Fruit fly (Drosophila melanogaster) whole organism, embryonic: ENCODE data around the gene heix.

Source experiments
- Atf6 ChIP-seq: fragments of 200-800 bp; sonication (Bioruptor generic); IDR thresholded peaks from 2 replicates; pipeline ENCODE4 v1.3.6; 2022; ENCODE audit warnings: missing biosample characterization, missing genetic modification characterization
- CG11398 ChIP-seq: fragments of 200-800 bp; sonication (Bioruptor generic); optimal IDR thresholded peaks from 2 replicates; lab custom pipeline; 2016; ENCODE audit warnings: missing biosample characterization, missing genetic modification characterization
- CG13894 ChIP-seq: fragments of 200-800 bp; sonication (Bioruptor generic); optimal IDR thresholded peaks from 3 replicates; lab custom pipeline; 2018; ENCODE audit warnings: missing biosample characterization, mild to moderate bottlenecking, missing genetic modification characterization, moderate library complexity
- CG14710 ChIP-seq: fragments of 200-800 bp; sonication (Bioruptor generic); optimal IDR thresholded peaks from 3 replicates; lab custom pipeline; 2019; ENCODE audit warnings: missing biosample characterization, mild to moderate bottlenecking, missing genetic modification characterization, moderate library complexity
- CG16815 ChIP-seq: fragments of 200-800 bp; sonication (Bioruptor generic); optimal IDR thresholded peaks from 3 replicates; lab custom pipeline; 2017; ENCODE audit warnings: missing biosample characterization, mild to moderate bottlenecking, missing genetic modification characterization
- CG18011 ChIP-seq: fragments of 200-800 bp; sonication (Bioruptor generic); optimal IDR thresholded peaks from 2 replicates; lab custom pipeline; 2017; ENCODE audit warnings: missing biosample characterization, missing genetic modification characterization, mild to moderate bottlenecking, moderate library complexity, missing genotype
- CG2120 ChIP-seq: fragments of 200-800 bp; sonication (Bioruptor generic); optimal IDR thresholded peaks from 3 replicates; lab custom pipeline; 2016; ENCODE audit warnings: missing biosample characterization, missing genetic modification characterization
- CG2875 ChIP-seq: fragments of 200-800 bp; sonication (Bioruptor generic); optimal IDR thresholded peaks from 2 replicates; lab custom pipeline; 2017; ENCODE audit warnings: missing biosample characterization, mild to moderate bottlenecking, missing genetic modification characterization, missing genetic modification reagents
- CG30431 ChIP-seq: fragments of 200-800 bp; sonication (Bioruptor generic); optimal IDR thresholded peaks from 2 replicates; lab custom pipeline; 2017; ENCODE audit warnings: missing biosample characterization, missing genetic modification characterization
- CG33557 ChIP-seq: fragments of 200-800 bp; sonication (Bioruptor generic); optimal IDR thresholded peaks from 2 replicates; lab custom pipeline; 2019; ENCODE audit warnings: missing biosample characterization, mild to moderate bottlenecking, missing genetic modification characterization, moderate library complexity
- CG3407 ChIP-seq: fragments of 200-800 bp; sonication (Bioruptor generic); optimal IDR thresholded peaks from 2 replicates; lab custom pipeline; 2018; ENCODE audit warnings: missing biosample characterization, mild to moderate bottlenecking, missing genetic modification characterization
- CG3995 ChIP-seq: fragments of 200-800 bp; sonication (Bioruptor generic); optimal IDR thresholded peaks from 3 replicates; lab custom pipeline; 2016; ENCODE audit warnings: missing biosample characterization, missing genetic modification characterization
- CG43689 ChIP-seq: fragments of 200-800 bp; sonication (Bioruptor generic); IDR thresholded peaks from 2 replicates; pipeline ENCODE4 v1.3.6; 2022; ENCODE audit warnings: missing biosample characterization, missing genetic modification characterization
- CG4424 ChIP-seq: fragments of 200-800 bp; sonication (Bioruptor generic); optimal IDR thresholded peaks from 3 replicates; lab custom pipeline; 2016; ENCODE audit warnings: missing biosample characterization, missing genetic modification characterization
- CG4707 ChIP-seq: fragments of 200-800 bp; sonication (Bioruptor generic); optimal IDR thresholded peaks from 2 replicates; lab custom pipeline; 2018; ENCODE audit warnings: missing biosample characterization, mild to moderate bottlenecking, missing genetic modification characterization, moderate library complexity
- CG5953 ChIP-seq: fragments of 200-800 bp; sonication (Bioruptor generic); IDR thresholded peaks from 2 replicates; pipeline ENCODE4 v1.3.6; 2022; ENCODE audit warnings: missing biosample characterization, missing genetic modification characterization
- CG6175 ChIP-seq: fragments of 200-800 bp; sonication (Bioruptor generic); IDR thresholded peaks from 3 replicates; pipeline ENCODE4 v1.3.6; 2022; ENCODE audit warnings: missing biosample characterization, missing genetic modification characterization
- CG6683 ChIP-seq: fragments of 200-800 bp; sonication (Bioruptor generic); optimal IDR thresholded peaks from 2 replicates; lab custom pipeline; 2017; ENCODE audit warnings: missing biosample characterization, mild to moderate bottlenecking, missing genetic modification characterization, missing genetic modification reagents
- CG7745 ChIP-seq: fragments of 200-800 bp; sonication (Bioruptor generic); optimal IDR thresholded peaks from 2 replicates; lab custom pipeline; 2018; ENCODE audit warnings: missing biosample characterization, mild to moderate bottlenecking, missing genetic modification characterization, moderate library complexity
- CG8281 ChIP-seq: fragments of 200-800 bp; sonication (Bioruptor generic); optimal IDR thresholded peaks from 2 replicates; lab custom pipeline; 2018; ENCODE audit warnings: missing biosample characterization, mild to moderate bottlenecking, missing genetic modification characterization, moderate library complexity
- CG9797 ChIP-seq: fragments of 200-800 bp; sonication (Bioruptor generic); optimal IDR thresholded peaks from 3 replicates; lab custom pipeline; 2018; ENCODE audit warnings: missing biosample characterization, mild to moderate bottlenecking, missing genetic modification characterization
- CG9876 ChIP-seq: fragments of 200-800 bp; sonication (Bioruptor generic); optimal IDR thresholded peaks from 2 replicates; lab custom pipeline; 2016; ENCODE audit warnings: missing biosample characterization, missing genetic modification characterization
- Camta ChIP-seq: fragments of 200-800 bp; sonication (Bioruptor generic); optimal IDR thresholded peaks from 2 replicates; lab custom pipeline; 2016; ENCODE audit warnings: missing biosample characterization, missing genetic modification characterization
- GATAe ChIP-seq: fragments of 200-800 bp; sonication (Bioruptor generic); conservative IDR thresholded peaks from 2 replicates; pipeline ENCODE4 v1.3.6; 2022; ENCODE audit warnings: missing biosample characterization, missing genetic modification characterization
- HmgZ ChIP-seq: fragments of 200-800 bp; sonication (Bioruptor generic); optimal IDR thresholded peaks from 2 replicates; lab custom pipeline; 2018; ENCODE audit warnings: missing biosample characterization, mild to moderate bottlenecking, missing genetic modification characterization
- Hmx ChIP-seq: fragments of 200-800 bp; sonication (Bioruptor generic); optimal IDR thresholded peaks from 2 replicates; lab custom pipeline; 2016; ENCODE audit warnings: missing biosample characterization, missing genetic modification characterization
- Hr51 ChIP-seq, 2 experiments: fragments of 200-800 bp; sonication (Bioruptor generic); optimal IDR thresholded peaks; 2 replicates in 1 of 2; 3 replicates in 1 of 2; lab custom pipeline; 2016 to 2018; ENCODE audit warnings: missing biosample characterization in 2 of 2, missing genetic modification characterization in 2 of 2, mild to moderate bottlenecking in 1 of 2, moderate library complexity in 1 of 2
- Lpt ChIP-seq: fragments of >200 bp; optimal IDR thresholded peaks from 2 replicates; lab custom pipeline; 2018; ENCODE audit warnings: missing biosample characterization, missing genetic modification characterization
- MTF-1 ChIP-seq: fragments of 200-800 bp; sonication (Bioruptor generic); optimal IDR thresholded peaks from 2 replicates; lab custom pipeline; 2018; ENCODE audit warnings: missing biosample characterization, mild to moderate bottlenecking, missing genetic modification characterization, borderline replicate concordance
- NK7.1 ChIP-seq: fragments of 200-800 bp; sonication (Bioruptor generic); optimal IDR thresholded peaks from 3 replicates; lab custom pipeline; 2016; ENCODE audit warnings: missing biosample characterization, missing genetic modification characterization
- NfI ChIP-seq: fragments of 200-800 bp; sonication (Bioruptor generic); optimal IDR thresholded peaks from 3 replicates; lab custom pipeline; 2018; ENCODE audit warnings: missing biosample characterization, mild to moderate bottlenecking, missing genetic modification characterization, moderate library complexity
- Pdp1 ChIP-seq, 2 experiments: fragments of 200-800 bp; sonication (Bioruptor generic); optimal IDR thresholded peaks; 3 replicates each; lab custom pipeline; 2016; ENCODE audit warnings: missing biosample characterization in 2 of 2, missing genetic modification characterization in 2 of 2, mild to moderate bottlenecking in 1 of 2, moderate library complexity in 1 of 2
- Rfx ChIP-seq: fragments of 200-800 bp; sonication (Bioruptor generic); IDR thresholded peaks from 2 replicates; pipeline ENCODE4 v1.3.6; 2022; ENCODE audit warnings: missing biosample characterization, missing genetic modification characterization
- Six4 ChIP-seq: fragments of 200-800 bp; sonication (Bioruptor generic); optimal IDR thresholded peaks from 2 replicates; lab custom pipeline; 2016; ENCODE audit warnings: missing biosample characterization, missing genetic modification characterization
- Ssrp ChIP-seq: fragments of 200-800 bp; sonication (Bioruptor generic); optimal IDR thresholded peaks from 2 replicates; lab custom pipeline; 2018; ENCODE audit warnings: missing biosample characterization, mild to moderate bottlenecking, missing genetic modification characterization, moderate library complexity
- aop ChIP-seq: fragments of 200-800 bp; sonication (Bioruptor generic); IDR thresholded peaks from 2 replicates; pipeline ENCODE4 v1.3.6; 2022; ENCODE audit warnings: missing biosample characterization, missing genetic modification characterization
- bbx ChIP-seq: fragments of 200-800 bp; sonication (Bioruptor generic); IDR thresholded peaks from 2 replicates; pipeline ENCODE4 v1.3.6; 2022; ENCODE audit warnings: missing biosample characterization, missing genetic modification characterization; ENCODE audit not compliant: partially characterized antibody
- bcd ChIP-seq: fragments of 200-800 bp; sonication (Bioruptor generic); optimal IDR thresholded peaks from 2 replicates; lab custom pipeline; 2017; ENCODE audit warnings: missing biosample characterization, mild to moderate bottlenecking, missing genetic modification characterization
- cato ChIP-seq: fragments of 200-800 bp; sonication (Bioruptor generic); optimal IDR thresholded peaks from 2 replicates; lab custom pipeline; 2016; ENCODE audit warnings: missing biosample characterization, missing genetic modification characterization, borderline replicate concordance
- chif ChIP-seq, 2 experiments: fragments of 200-800 bp; sonication (Bioruptor generic); optimal IDR thresholded peaks; 3 replicates each; lab custom pipeline; 2016; ENCODE audit warnings: missing biosample characterization in 2 of 2, missing genetic modification characterization in 2 of 2
- dan ChIP-seq: fragments of 200-800 bp; sonication (Bioruptor generic); IDR thresholded peaks from 2 replicates; pipeline ENCODE4 v1.3.6; 2022; ENCODE audit warnings: missing biosample characterization, missing genetic modification characterization
- disco-r ChIP-seq: fragments of 200-800 bp; sonication (Bioruptor generic); optimal IDR thresholded peaks from 2 replicates; lab custom pipeline; 2016; ENCODE audit warnings: missing biosample characterization, missing genetic modification characterization
- en ChIP-seq: fragments of 200-800 bp; sonication (Bioruptor generic); optimal IDR thresholded peaks from 2 replicates; lab custom pipeline; 2016; ENCODE audit warnings: missing biosample characterization, missing genetic modification characterization
- jumu ChIP-seq: fragments of 200-800 bp; sonication (Bioruptor generic); optimal IDR thresholded peaks from 3 replicates; lab custom pipeline; 2016; ENCODE audit warnings: missing biosample characterization, missing genetic modification characterization
- sens ChIP-seq: fragments of 200-800 bp; sonication (Bioruptor generic); peaks from one replicate; lab custom pipeline; 2016; ENCODE audit warnings: missing biosample characterization, missing genetic modification characterization
- sisA ChIP-seq: fragments of 200-800 bp; sonication (Bioruptor generic); IDR thresholded peaks from 2 replicates; pipeline ENCODE4 v1.3.6; 2022; ENCODE audit warnings: missing biosample characterization, missing genetic modification characterization
- sqz ChIP-seq: fragments of 200-800 bp; sonication (Bioruptor generic); optimal IDR thresholded peaks from 3 replicates; lab custom pipeline; 2018; ENCODE audit warnings: missing biosample characterization, mild to moderate bottlenecking, missing genetic modification characterization
- stc ChIP-seq: fragments of 200-800 bp; sonication (Bioruptor generic); IDR thresholded peaks from 2 replicates; pipeline ENCODE4 v1.3.6; 2022; ENCODE audit warnings: missing biosample characterization, missing genetic modification characterization
- trem ChIP-seq: fragments of 200-800 bp; optimal IDR thresholded peaks from 3 replicates; lab custom pipeline; 2019; ENCODE audit warnings: missing biosample characterization, mild to moderate bottlenecking, missing genetic modification characterization, moderate library complexity
- unpg ChIP-seq: fragments of 200-800 bp; sonication (Bioruptor generic); optimal IDR thresholded peaks from 3 replicates; lab custom pipeline; 2018; ENCODE audit warnings: missing biosample characterization, mild to moderate bottlenecking, missing genetic modification characterization, moderate library complexity
- zf30C ChIP-seq: fragments of 200-800 bp; sonication (Bioruptor generic); optimal IDR thresholded peaks from 3 replicates; lab custom pipeline; 2018; ENCODE audit warnings: missing biosample characterization, mild to moderate bottlenecking, missing genetic modification characterization

Gene heix

dm6 chr2L:16281419-16282076 is 18.1 kb downstream of the heix start (continued):
- TF ChIP-seq CG33557 (GFP tag; lab: Kevin White, UChicago) (peak; percentile 38), stc (GFP tag; lab: Robert Waterston, UW) (no peak), sens (GFP tag; lab: Kevin White, UChicago) (peak; percentile 77), disco-r (no peak), CG9797 (GFP tag; lab: Kevin White, UChicago) (no peak), sqz (no peak), Pdp1 (GFP tag; optimal IDR thresholded peaks at IDR 0.05; lab: Kevin White, UChicago) (no peak), CG16815 (GFP tag; lab: Kevin White, UChicago) (no peak), NfI (GFP tag; lab: Kevin White, UChicago) (no peak), jumu (GFP tag; lab: Kevin White, UChicago) (no peak), CG13894 (tag; lab: Kevin White, UChicago) (no peak), CG18011 (GFP tag; lab: Kevin White, UChicago) (no peak), CG7745 (tag; lab: Kevin White, UChicago) (no peak), NK7.1 (GFP tag; lab: Kevin White, UChicago) (no peak), CG3995 (GFP tag; lab: Kevin White, UChicago) (no peak), CG2120 (GFP tag; lab: Kevin White, UChicago) (no peak), cato (GFP tag; lab: Kevin White, UChicago) (no peak), Hr51 (GFP tag; optimal IDR thresholded peaks at IDR 0.05; lab: Kevin White, UChicago) (no peak), Rfx (GFP tag; lab: Robert Waterston, UW) (no peak), Six4 (GFP tag; lab: Kevin White, UChicago) (no peak), en (GFP tag; lab: Kevin White, UChicago) (no peak), CG4424 (GFP tag; lab: Kevin White, UChicago) (no peak), zf30C (GFP tag; lab: Kevin White, UChicago) (no peak), MTF-1 (GFP tag; lab: Kevin White, UChicago) (no peak), CG30431 (GFP tag; lab: Kevin White, UChicago) (no peak), Lpt (GFP tag; lab: Kevin White, UChicago) (peak; percentile 89), unpg (GFP tag; lab: Kevin White, UChicago) (no peak), bbx (GFP tag; lab: Robert Waterston, UW) (no peak), sisA (GFP tag; lab: Robert Waterston, UW) (no peak), CG14710 (tag; lab: Kevin White, UChicago) (no peak), CG3407 (GFP tag; lab: Kevin White, UChicago) (no peak), Hmx (GFP tag; lab: Kevin White, UChicago) (no peak), aop (GFP tag; lab: Robert Waterston, UW) (no peak), CG8281 (no peak), bcd (GFP tag; lab: Kevin White, UChicago) (no peak), CG6683 (GFP tag; lab: Kevin White, UChicago) (no peak), CG9876 (GFP tag; lab: Kevin White, UChicago) (no peak), dan (GFP tag; lab: Robert Waterston, UW) (no peak), CG5953 (GFP tag; lab: Robert Waterston, UW) (no peak), HmgZ (no peak), trem (tag; lab: Kevin White, UChicago) (no peak), chif (GFP tag; optimal IDR thresholded peaks at IDR 0.05; lab: Kevin White, UChicago) (no peak), Camta (no peak), CG6175 (GFP tag; lab: Robert Waterston, UW) (no peak), CG2875 (GFP tag; lab: Kevin White, UChicago) (no peak), GATAe (GFP tag; lab: Robert Waterston, UW) (no peak), CG4707 (GFP tag; lab: Kevin White, UChicago) (no peak), Atf6 (GFP tag; lab: Robert Waterston, UW) (no peak), CG43689 (GFP tag; lab: Robert Waterston, UW) (no peak), Ssrp (tag; lab: Kevin White, UChicago) (peak; percentile 26), CG11398 (GFP tag; lab: Kevin White, UChicago) (no peak)
